Worm (Caenorhabditis elegans): ENCODE measurements around the gene btb-6.

Gene btb-6

ce11 chrII:1722394-1722793, 7.3 kb downstream of the btb-6 start, which contains the start of the genes fbxb-5 and btb-8:
Gene fbxb-5 (minus strand): TSS chrII:1722494.
Gene btb-8 (plus strand): TSS chrII:1722770.
- TF ChIP-seq madf-5 (GFP tag; IDR thresholded peaks at IDR 0.05) (no peak), ctbp-1 (GFP tag; IDR thresholded peaks at IDR 0.05) (no peak), nhr-76 (tag; optimal IDR thresholded peaks at IDR 0.05) (no peak)

- TF ChIP-seq madf-9 (GFP tag; conservative IDR thresholded peaks at IDR 0.05) (no peak), ceh-20 (GFP tag; IDR thresholded peaks at IDR 0.05) (no peak), lin-15B (tag; optimal IDR thresholded peaks at IDR 0.05) (no peak), ceh-28 (tag; optimal IDR thresholded peaks at IDR 0.05) (no peak), T20F7.1 (GFP tag; optimal IDR thresholded peaks at IDR 0.05) (no peak), duxl-1 (tag; optimal IDR thresholded peaks at IDR 0.05; ENCODE audit: poor library complexity) (no peak), lir-3 (tag; optimal IDR thresholded peaks at IDR 0.05) (no peak)
Observed at ce11 chrII:1724314-1724713, 9.2 kb downstream of the btb-6 start, which contains the start of gene fbxb-11. Gene fbxb-11 (plus strand): TSS chrII:1724614.

ce11 chrII:1725735-1726134, 10.6 kb downstream of the btb-6 start, which contains the start of gene F45C12.17:
Gene F45C12.17 (plus strand): TSS chrII:1726111.
- TF ChIP-seq unc-62 (GFP tag; optimal IDR thresholded peaks at IDR 0.05 in 1 of 2): peak in 1 of 2 experiments; percentile 63
- TF ChIP-seq unc-62 (tag; optimal IDR thresholded peaks at IDR 0.05): no peak
- no peak for TF ChIP-seq ama-1 (optimal IDR thresholded peaks at IDR 0.05)
- TF ChIP-seq aha-1 (tag): peak; percentile 60

- TF ChIP-seq aha-1 (tag): peak; percentile 9
- no peak for TF ChIP-seq ctbp-1 (GFP tag; IDR thresholded peaks at IDR 0.05)
- TF ChIP-seq dmd-6 (GFP tag; IDR thresholded peaks at IDR 0.05): peak; percentile 72
- peak; percentile 51 for TF ChIP-seq hlh-11 (tag; optimal IDR thresholded peaks at IDR 0.05)
- no peak for TF ChIP-seq daf-16 (GFP tag; optimal IDR thresholded peaks at IDR 0.05)
- TF ChIP-seq daf-16 (tag; optimal IDR thresholded peaks at IDR 0.05): peak; percentile 58
- peak; percentile 4 for TF ChIP-seq duxl-1 (tag; optimal IDR thresholded peaks at IDR 0.05; ENCODE audit: poor library complexity)
- peak; percentile 84 for TF ChIP-seq nhr-28 (tag; optimal IDR thresholded peaks at IDR 0.05)
- no peak for TF ChIP-seq vab-7 (GFP tag; IDR thresholded peaks at IDR 0.05)
- no peak for TF ChIP-seq nhr-102 (tag; optimal IDR thresholded peaks at IDR 0.05)
- no peak for TF ChIP-seq dpl-1 (GFP tag; optimal IDR thresholded peaks at IDR 0.05)
- TF ChIP-seq pqm-1 (tag; optimal IDR thresholded peaks at IDR 0.05): peak; percentile 96
- no peak for TF ChIP-seq nhr-6 (tag; optimal IDR thresholded peaks at IDR 0.05)
- TF ChIP-seq php-3 (GFP tag; IDR thresholded peaks at IDR 0.05): 0 out of 2 replicates have a peak, but pooled peaks have one; percentile 11
- no peak for TF ChIP-seq zfp-3 (GFP tag; conservative IDR thresholded peaks at IDR 0.05)
Observed at ce11 chrII:1728253-1728652, 13.2 kb downstream of the btb-6 start, which contains the start of gene btb-9. Gene btb-9 (plus strand): TSS chrII:1728506.

- TF ChIP-seq ceh-44 (GFP tag; IDR thresholded peaks at IDR 0.05) (no peak), dmd-6 (GFP tag; IDR thresholded peaks at IDR 0.05) (no peak), lsy-2 (tag; optimal IDR thresholded peaks at IDR 0.05) (no peak), nhr-42 (GFP tag; IDR thresholded peaks at IDR 0.05) (no peak), unc-62 (GFP tag; optimal IDR thresholded peaks at IDR 0.05 in 1 of 2) (peak in 1 of 2 experiments; percentile 23), unc-62 (tag; optimal IDR thresholded peaks at IDR 0.05) (no peak), ceh-28 (tag; optimal IDR thresholded peaks at IDR 0.05) (no peak), mdt-29 (GFP tag; IDR thresholded peaks at IDR 0.05) (no peak)
Observed at ce11 chrII:1730103-1730502, 15.0 kb downstream of the btb-6 start, which contains the start of gene ceh-81. Gene ceh-81 (plus strand): TSS chrII:1730403.

- TF ChIP-seq vab-7 (GFP tag; IDR thresholded peaks at IDR 0.05) (no peak), nhr-42 (GFP tag; IDR thresholded peaks at IDR 0.05) (no peak), php-3 (GFP tag; IDR thresholded peaks at IDR 0.05) (no peak), nhr-237 (tag; optimal IDR thresholded peaks at IDR 0.05) (no peak), T20F7.1 (GFP tag; optimal IDR thresholded peaks at IDR 0.05) (no peak), cey-2 (tag; optimal IDR thresholded peaks at IDR 0.05; ENCODE audit: borderline replicate concordance, insufficient read depth) (no peak), daf-12 (tag; optimal IDR thresholded peaks at IDR 0.05) (no peak), dpl-1 (GFP tag; optimal IDR thresholded peaks at IDR 0.05) (no peak), madf-5 (GFP tag; IDR thresholded peaks at IDR 0.05) (no peak), dmd-9 (GFP tag; IDR thresholded peaks at IDR 0.05) (no peak), mxl-3 (GFP tag; optimal IDR thresholded peaks at IDR 0.05) (no peak), lin-13 (GFP tag; optimal IDR thresholded peaks at IDR 0.05) (no peak), jun-1 (tag; optimal IDR thresholded peaks at IDR 0.05) (no peak), zip-11 (GFP tag; IDR thresholded peaks at IDR 0.05) (no peak), D1046.2 (GFP tag; IDR thresholded peaks at IDR 0.05) (no peak), lin-1 (GFP tag; IDR thresholded peaks at IDR 0.05) (no peak), ceh-20 (GFP tag; IDR thresholded peaks at IDR 0.05) (no peak)
Observed at ce11 chrII:1731932-1732331, 16.8 kb downstream of the btb-6 start, which contains the start of gene ceh-82. Gene ceh-82 (plus strand): TSS chrII:1732232.
